Worm (Caenorhabditis elegans): ENCODE data around the gene T23F11.4.

- peak; percentile 58 for TF ChIP-seq unc-120 (tag; optimal IDR thresholded peaks at IDR 0.05; ENCODE audit: poor library complexity, severe bottlenecking)
- no peak for TF ChIP-seq ceh-83 (GFP tag; optimal IDR thresholded peaks at IDR 0.05)
- TF ChIP-seq ztf-11 (tag; optimal IDR thresholded peaks at IDR 0.05): peak; percentile 32
Observed at ce11 chrIII:4649363-4649768, 15.8 kb downstream of the T23F11.4 start.
